Worm (Caenorhabditis elegans) whole organism, mixed stage, embryonic: ENCODE data around the gene Y47D7A.6.

Experiments
- M03D4.4 ChIP-seq: sonication (generic microtip); optimal IDR thresholded peaks from 2 replicates; lab custom pipeline; 2017; ENCODE audit warnings: mild to moderate bottlenecking, missing genetic modification characterization, missing compliant biosample characterization
- blmp-1 ChIP-seq: fragments of 150-350 bp; optimal IDR thresholded peaks from 2 replicates; lab custom pipeline; 2014; ENCODE audit warnings: missing biosample characterization, missing genetic modification characterization
- ceh-39 ChIP-seq: fragments of 150-350 bp; optimal IDR thresholded peaks from 2 replicates; lab custom pipeline; 2014; ENCODE audit warnings: missing biosample characterization, missing genetic modification characterization
- ceh-43 ChIP-seq: fragments of 200-800 bp; sonication (Bioruptor generic); optimal IDR thresholded peaks from 2 replicates; lab custom pipeline; 2018; ENCODE audit warnings: mild to moderate bottlenecking, missing genetic modification characterization, moderate library complexity, missing compliant biosample characterization
- ceh-83 ChIP-seq: fragments of 200-800 bp; sonication (Bioruptor generic); optimal IDR thresholded peaks from 2 replicates; lab custom pipeline; 2018; ENCODE audit warnings: mild to moderate bottlenecking, missing genetic modification characterization, missing compliant biosample characterization
- ces-1 ChIP-seq: fragments of 150-350 bp; optimal IDR thresholded peaks from 2 replicates; lab custom pipeline; 2014; ENCODE audit warnings: missing biosample characterization, missing genetic modification reagents, missing genetic modification characterization
- drap-1 ChIP-seq: fragments of 200-800 bp; sonication (Bioruptor generic); optimal IDR thresholded peaks from 3 replicates; lab custom pipeline; 2018; ENCODE audit warnings: mild to moderate bottlenecking, missing genetic modification characterization, missing compliant biosample characterization
- elt-1 ChIP-seq: sonication (generic microtip); optimal IDR thresholded peaks from 2 replicates; lab custom pipeline; 2017; ENCODE audit warnings: missing genetic modification characterization, mild to moderate bottlenecking, missing compliant biosample characterization, antibody characterized with exemption, moderate library complexity, borderline replicate concordance; ENCODE audit not compliant: insufficient read depth
- elt-3 ChIP-seq: fragments of 150-350 bp; optimal IDR thresholded peaks from 2 replicates; lab custom pipeline; 2014; ENCODE audit warnings: missing biosample characterization, missing genetic modification characterization
- flh-1 ChIP-seq: fragments of 200-800 bp; sonication (Bioruptor generic); optimal IDR thresholded peaks from 2 replicates; lab custom pipeline; 2018; ENCODE audit warnings: mild to moderate bottlenecking, missing genetic modification characterization, moderate library complexity, missing compliant biosample characterization
- ham-2 ChIP-seq: fragments of 200-800 bp; sonication (Bioruptor generic); optimal IDR thresholded peaks from 2 replicates; lab custom pipeline; 2018; ENCODE audit warnings: mild to moderate bottlenecking, missing genetic modification characterization, missing compliant biosample characterization
- hlh-1 ChIP-seq: fragments of 150-350 bp; optimal IDR thresholded peaks from 2 replicates; lab custom pipeline; 2014; ENCODE audit warnings: missing biosample characterization, missing genetic modification reagents, missing genetic modification characterization
- lin-13 ChIP-seq: fragments of 150-350 bp; optimal IDR thresholded peaks from 2 replicates; lab custom pipeline; 2014; ENCODE audit warnings: missing biosample characterization, missing genetic modification characterization
- lin-32 ChIP-seq: fragments of 200-800 bp; sonication (Bioruptor generic); optimal IDR thresholded peaks from 2 replicates; lab custom pipeline; 2018; ENCODE audit warnings: mild to moderate bottlenecking, missing genetic modification characterization, missing compliant biosample characterization
- lsy-2 ChIP-seq: fragments of 150-350 bp; optimal IDR thresholded peaks from 2 replicates; lab custom pipeline; 2014; ENCODE audit warnings: missing biosample characterization, missing genetic modification characterization
- mab-5 ChIP-seq: fragments of 150-350 bp; optimal IDR thresholded peaks from 2 replicates; lab custom pipeline; 2014; ENCODE audit warnings: missing biosample characterization, missing genetic modification characterization
- mep-1 ChIP-seq: fragments of 150-350 bp; optimal IDR thresholded peaks from 2 replicates; lab custom pipeline; 2017; ENCODE audit warnings: missing biosample characterization, missing genetic modification reagents, missing genetic modification characterization, inconsistent platforms
- mls-2 ChIP-seq: sonication (generic microtip); optimal IDR thresholded peaks from 2 replicates; lab custom pipeline; 2016; ENCODE audit warnings: mild to moderate bottlenecking, missing genetic modification characterization, moderate library complexity, missing compliant biosample characterization
- nhr-12 ChIP-seq: fragments of 150-350 bp; optimal IDR thresholded peaks from 2 replicates; lab custom pipeline; 2014; ENCODE audit warnings: missing biosample characterization, missing genetic modification characterization
- nhr-2 ChIP-seq: fragments of 150-350 bp; optimal IDR thresholded peaks from 2 replicates; lab custom pipeline; 2014; ENCODE audit warnings: missing biosample characterization, missing genetic modification characterization
- nhr-237 ChIP-seq: fragments of 150-350 bp; optimal IDR thresholded peaks from 2 replicates; lab custom pipeline; 2014; ENCODE audit warnings: missing biosample characterization, missing genetic modification characterization
- nhr-28 ChIP-seq: fragments of 150-350 bp; optimal IDR thresholded peaks from 2 replicates; lab custom pipeline; 2014; ENCODE audit warnings: missing biosample characterization, missing genetic modification characterization
- nhr-76 ChIP-seq: sonication (generic microtip); optimal IDR thresholded peaks from 2 replicates; lab custom pipeline; 2017; ENCODE audit warnings: missing biosample characterization, missing genetic modification characterization
- pha-4 ChIP-seq: fragments of 150-350 bp; optimal IDR thresholded peaks from 2 replicates; lab custom pipeline; 2018; ENCODE audit warnings: missing biosample characterization, missing genetic modification reagents, missing genetic modification characterization
- sem-2 ChIP-seq: fragments of 200-800 bp; sonication (Bioruptor generic); optimal IDR thresholded peaks from 2 replicates; lab custom pipeline; 2018; ENCODE audit warnings: mild to moderate bottlenecking, missing genetic modification characterization, missing compliant biosample characterization
- snpc-4 ChIP-seq: fragments of 150-350 bp; optimal IDR thresholded peaks from 2 replicates; lab custom pipeline; 2014; ENCODE audit warnings: missing biosample characterization, missing genetic modification characterization
- unc-120 ChIP-seq: sonication (generic microtip); optimal IDR thresholded peaks from 2 replicates; lab custom pipeline; 2017; ENCODE audit warnings: missing genetic modification characterization, missing compliant biosample characterization; ENCODE audit not compliant: poor library complexity, severe bottlenecking
- unc-39 ChIP-seq: fragments of 150-350 bp; optimal IDR thresholded peaks from 2 replicates; lab custom pipeline; 2014; ENCODE audit warnings: missing biosample characterization, missing genetic modification characterization
- unc-62 ChIP-seq: fragments of 150-350 bp; optimal IDR thresholded peaks from 2 replicates; lab custom pipeline; 2014; ENCODE audit warnings: missing biosample characterization, missing genetic modification reagents, missing genetic modification characterization
- zip-8 ChIP-seq: fragments of 150-350 bp; optimal IDR thresholded peaks from 2 replicates; lab custom pipeline; 2014; ENCODE audit warnings: missing biosample characterization, missing genetic modification characterization

Y47D7A.6 gene

DNA sequence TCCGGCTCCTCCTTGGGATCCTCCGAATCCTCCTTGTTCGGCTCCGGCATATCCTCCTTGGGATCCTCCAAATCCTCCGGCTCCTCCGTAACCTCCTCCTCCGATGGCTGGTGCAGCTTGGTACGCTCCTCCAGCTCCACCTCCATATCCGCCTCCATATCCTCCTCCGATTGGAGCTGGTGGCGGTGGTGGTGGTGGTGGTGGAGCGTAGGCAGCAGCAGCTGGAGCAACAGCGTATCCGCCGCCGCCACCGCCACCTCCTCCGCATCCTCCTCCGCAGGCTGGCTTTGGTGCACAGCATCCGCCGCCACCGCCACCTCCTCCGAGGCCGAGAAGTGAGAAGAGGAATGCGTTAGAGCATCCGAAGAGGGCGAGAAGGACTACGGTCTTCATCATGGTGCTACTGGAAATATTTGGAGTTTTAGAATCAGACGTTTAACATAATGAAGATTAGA, 14.8 kb upstream of the Y47D7A.6 start, which contains the start of gene Y47D7A.15:
Gene Y47D7A.15, minus strand, starts transcription at position 405 of the 455 bp plus-strand sequence.
- TF ChIP-seq unc-120 = no peak
- no peak for TF ChIP-seq lin-13 (tag; lab: Kevin White, UChicago)
- no peak for TF ChIP-seq flh-1 (GFP tag; lab: Kevin White, UChicago)
- no peak for TF ChIP-seq zip-8 (tag; lab: Kevin White, UChicago)
- TF ChIP-seq snpc-4 (tag; lab: Kevin White, UChicago) = no peak
- no peak for TF ChIP-seq unc-39 (tag; lab: Kevin White, UChicago)
- TF ChIP-seq blmp-1 (tag; lab: Kevin White, UChicago) = no peak
- no peak for TF ChIP-seq ceh-43 (GFP tag; lab: Kevin White, UChicago)
- TF ChIP-seq mab-5 (tag; lab: Kevin White, UChicago) = no peak
- no peak for TF ChIP-seq nhr-12 (tag; lab: Kevin White, UChicago)
- no peak for TF ChIP-seq nhr-76 (tag; lab: Kevin White, UChicago)
- no peak for TF ChIP-seq nhr-2 (tag; lab: Kevin White, UChicago)
- no peak for TF ChIP-seq M03D4.4 (tag; lab: Kevin White, UChicago)
- no peak for TF ChIP-seq nhr-28 (tag; lab: Kevin White, UChicago)
- no peak for TF ChIP-seq pha-4 (tag; lab: Kevin White, UChicago)

DNA sequence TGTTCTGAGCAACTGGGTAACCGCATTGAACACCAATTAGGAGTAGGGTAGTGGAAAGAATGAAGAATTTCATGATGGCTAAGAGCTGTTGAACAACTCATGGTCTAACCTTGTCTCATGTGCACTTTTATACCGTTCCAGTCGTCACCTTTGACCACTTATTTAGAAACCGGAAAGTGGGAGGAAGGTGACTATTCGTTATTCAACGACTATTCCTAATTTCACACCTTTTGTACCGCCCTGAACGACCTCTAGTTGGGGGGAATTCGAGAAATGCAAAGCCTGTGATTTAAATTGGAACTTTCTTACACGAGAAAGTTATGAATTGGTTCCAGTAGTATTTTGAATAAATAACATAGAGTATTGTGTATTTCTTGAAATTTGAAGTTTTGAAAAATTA, 11.6 kb upstream of the Y47D7A.6 start, which contains the start of gene Y47D7A.12:
Gene Y47D7A.12, minus strand, starts transcription at position 101 of the 400 bp plus-strand sequence.
- TF ChIP-seq ceh-43 (GFP tag; lab: Kevin White, UChicago) (no peak), nhr-237 (tag; lab: Kevin White, UChicago) (no peak), mab-5 (tag; lab: Kevin White, UChicago) (no peak), ces-1 (GFP tag; lab: Kevin White, UChicago) (no peak), unc-39 (tag; lab: Kevin White, UChicago) (no peak), blmp-1 (tag; lab: Kevin White, UChicago) (no peak), lin-32 (GFP tag; lab: Kevin White, UChicago) (no peak), nhr-2 (tag; lab: Kevin White, UChicago) (no peak)

DNA sequence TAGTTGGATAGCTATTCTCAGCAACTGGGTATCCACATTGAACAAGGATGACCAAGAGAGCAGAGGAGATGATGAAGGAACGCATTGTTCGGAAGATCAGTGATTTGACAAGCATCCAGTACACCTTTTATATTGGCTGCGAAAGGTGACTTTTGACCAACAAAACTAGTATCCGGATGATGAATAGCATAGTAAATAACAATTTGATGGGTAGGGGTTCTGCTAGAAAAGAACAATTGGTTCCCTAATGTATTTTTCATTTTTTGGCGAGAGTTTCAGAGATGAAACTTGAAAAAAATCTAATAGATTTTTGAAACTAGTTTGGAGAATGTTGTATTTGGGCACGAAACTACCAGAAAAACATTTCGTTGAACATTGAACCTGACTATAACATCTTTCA, 10.2 kb upstream of the Y47D7A.6 start, which contains the start of gene Y47D7A.11:
Gene Y47D7A.11, minus strand, starts transcription at position 101 of the 400 bp plus-strand sequence.
- TF ChIP-seq unc-39 (tag; lab: Kevin White, UChicago) = no peak
- TF ChIP-seq lin-13 (tag; lab: Kevin White, UChicago) = no peak
- TF ChIP-seq drap-1 (GFP tag; lab: Kevin White, UChicago) = no peak
- no peak for TF ChIP-seq lsy-2 (tag; lab: Kevin White, UChicago)
- TF ChIP-seq mab-5 (tag; lab: Kevin White, UChicago) = no peak
- no peak for TF ChIP-seq unc-62 (GFP tag; lab: Kevin White, UChicago)
- TF ChIP-seq lin-32 (GFP tag; lab: Kevin White, UChicago) = no peak

DNA sequence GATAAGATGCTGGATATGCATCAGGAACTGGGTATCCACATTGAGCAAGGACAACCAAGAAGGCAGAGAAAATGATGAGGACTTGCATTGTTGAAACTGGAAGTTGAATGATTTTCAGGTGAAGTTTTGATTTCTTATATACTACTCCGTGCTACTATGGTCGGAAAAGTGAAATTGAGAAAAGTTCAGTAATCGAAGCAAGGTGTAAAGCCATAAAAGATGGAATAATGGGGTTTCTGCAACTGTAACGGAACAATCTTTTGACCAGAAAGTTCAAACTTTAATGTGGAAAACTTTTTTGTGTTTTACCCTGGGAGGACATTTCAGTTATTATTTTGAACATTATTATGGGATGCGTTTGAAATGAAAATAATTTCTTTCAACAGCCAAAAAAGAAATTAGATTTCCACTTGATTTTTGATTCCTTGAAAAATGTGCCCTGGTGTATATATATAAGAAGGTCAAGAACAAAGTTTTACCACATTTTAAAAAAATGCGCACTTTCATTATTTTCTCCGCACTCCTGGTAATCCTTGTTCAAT, 5.9 kb upstream of the Y47D7A.6 start, which contains the start of the genes Y47D7A.9 and Y47D7A.19:
Gene Y47D7A.9, minus strand, starts transcription at position 101 of the 542 bp plus-strand sequence.
Gene Y47D7A.19, plus strand, starts transcription at position 492 of the 542 bp plus-strand sequence.
- TF ChIP-seq elt-1 (tag; lab: Kevin White, UChicago) = no peak
- no peak for TF ChIP-seq elt-3
- TF ChIP-seq flh-1 (GFP tag; lab: Kevin White, UChicago) = no peak
- no peak for TF ChIP-seq pha-4 (tag; lab: Kevin White, UChicago)
- no peak for TF ChIP-seq nhr-237 (tag; lab: Kevin White, UChicago)
- TF ChIP-seq nhr-28 (tag; lab: Kevin White, UChicago) = no peak
- no peak for TF ChIP-seq unc-120
- no peak for TF ChIP-seq M03D4.4 (tag; lab: Kevin White, UChicago)

DNA sequence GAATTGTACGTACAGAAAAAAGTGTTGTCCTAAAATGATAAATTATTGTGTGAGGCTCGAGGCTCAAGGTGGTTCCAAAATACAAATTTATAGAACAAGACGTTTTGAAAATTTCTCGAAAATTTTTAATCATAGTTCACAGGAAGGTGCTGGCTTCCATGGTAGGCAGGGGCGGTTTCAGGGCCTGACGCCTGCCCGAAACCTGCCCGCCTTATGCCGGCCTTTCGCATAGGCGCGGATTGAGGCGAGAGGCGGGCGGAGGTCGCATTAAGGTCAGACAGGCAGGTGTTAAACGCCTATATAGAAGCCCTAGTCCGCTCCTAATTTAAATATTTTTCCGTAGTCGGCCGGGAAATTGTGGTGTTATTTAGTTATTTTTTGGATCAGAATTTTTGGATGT, 5.1 kb upstream of the Y47D7A.6 start:
- TF ChIP-seq lsy-2 (tag; lab: Kevin White, UChicago) = no peak
- TF ChIP-seq elt-3 = no peak
- TF ChIP-seq hlh-1 = no peak
- TF ChIP-seq ceh-83 (GFP tag; lab: Kevin White, UChicago) = no peak
- no peak for TF ChIP-seq pha-4 (tag; lab: Kevin White, UChicago)
- no peak for TF ChIP-seq ceh-43 (GFP tag; lab: Kevin White, UChicago)
- TF ChIP-seq ceh-39 (tag; lab: Kevin White, UChicago) = no peak
- no peak for TF ChIP-seq sem-2 (GFP tag; lab: Kevin White, UChicago)
- no peak for TF ChIP-seq ham-2 (GFP tag; lab: Kevin White, UChicago)
- TF ChIP-seq mls-2 (tag; lab: Kevin White, UChicago) = no peak
- TF ChIP-seq nhr-2 (tag; lab: Kevin White, UChicago) = no peak
- TF ChIP-seq nhr-12 (tag; lab: Kevin White, UChicago) = no peak
- no peak for TF ChIP-seq flh-1 (GFP tag; lab: Kevin White, UChicago)
- TF ChIP-seq mep-1 (tag; lab: Kevin White, UChicago) = no peak
- TF ChIP-seq lin-13 (tag; lab: Kevin White, UChicago) = no peak
- no peak for TF ChIP-seq ces-1 (GFP tag; lab: Kevin White, UChicago)
